Worm (Caenorhabditis elegans) whole organism, midembryonic: ENCODE measurements around the gene lig-1.

Experiments
- T22C8.4 ChIP-seq: fragments of 200-800 bp; sonication (Bioruptor generic); IDR thresholded peaks from 2 replicates; pipeline ENCODE4 v1.3.6; 2022; ENCODE audit warnings: missing genetic modification characterization, missing compliant biosample characterization
- cog-1 ChIP-seq: sonication (generic microtip); optimal IDR thresholded peaks from 2 replicates; lab custom pipeline; 2016; ENCODE audit warnings: missing genetic modification characterization, missing compliant biosample characterization
- flt-1 ChIP-seq: fragments of 200-800 bp; sonication (Bioruptor generic); IDR thresholded peaks from 2 replicates; pipeline ENCODE4 v1.3.6; 2022; ENCODE audit warnings: missing genetic modification characterization, missing compliant biosample characterization
- med-1 ChIP-seq: sonication (generic microtip); optimal IDR thresholded peaks from 2 replicates; lab custom pipeline; 2017; ENCODE audit warnings: missing genetic modification characterization, mild to moderate bottlenecking, missing compliant biosample characterization, antibody characterized with exemption, missing genetic modification reagents; ENCODE audit not compliant: insufficient read depth
- tab-1 ChIP-seq: fragments of 200-800 bp; sonication (Bioruptor generic); IDR thresholded peaks from 2 replicates; pipeline ENCODE4 v1.3.6; 2022; ENCODE audit warnings: missing genetic modification characterization, missing compliant biosample characterization
- ztf-23 ChIP-seq: fragments of 200-800 bp; sonication (Bioruptor generic); IDR thresholded peaks from 2 replicates; pipeline ENCODE4 v1.3.6; 2022; ENCODE audit warnings: missing genetic modification reagents, missing genetic modification characterization, missing compliant biosample characterization
- ztf-29 ChIP-seq: fragments of 200-800 bp; sonication (Bioruptor generic); IDR thresholded peaks from 2 replicates; pipeline ENCODE4 v1.3.6; 2022; ENCODE audit warnings: missing genetic modification reagents, missing genetic modification characterization, missing compliant biosample characterization

ce11 chrV:10771390-10771789, 42.5 kb upstream of the lig-1 start, which contains the start of gene D1054.3:
- no peak for TF ChIP-seq cog-1
- no peak for TF ChIP-seq tab-1 (GFP tag; lab: Robert Waterston, UW)
- TF ChIP-seq ztf-23 = no peak
- TF ChIP-seq ztf-29 (GFP tag; lab: Robert Waterston, UW) = no peak
- no peak for TF ChIP-seq med-1 (GFP tag; lab: Kevin White, UChicago)
- TF ChIP-seq T22C8.4 (GFP tag; lab: Robert Waterston, UW) = no peak
- TF ChIP-seq flt-1 (GFP tag; lab: Robert Waterston, UW) = no peak
